Fruit fly (Drosophila melanogaster) whole organism, embryonic: ENCODE measurements around the gene Nep7.

Experiments
- Bdp1 ChIP-seq: fragments of 200-800 bp; sonication (Bioruptor generic); optimal IDR thresholded peaks from 3 replicates; lab custom pipeline; 2016; ENCODE audit warnings: missing biosample characterization, missing genetic modification characterization
- CG10654 ChIP-seq: fragments of 200-800 bp; sonication (Bioruptor generic); optimal IDR thresholded peaks from 2 replicates; lab custom pipeline; 2016; ENCODE audit warnings: missing biosample characterization, missing genetic modification characterization
- CG11085 ChIP-seq: fragments of 200-800 bp; sonication (Bioruptor generic); IDR thresholded peaks from 2 replicates; pipeline ENCODE4 v1.3.6; 2022; ENCODE audit warnings: missing biosample characterization, missing genetic modification characterization
- CG12219 ChIP-seq: fragments of 200-800 bp; sonication (Bioruptor generic); optimal IDR thresholded peaks from 3 replicates; lab custom pipeline; 2018; ENCODE audit warnings: missing biosample characterization, mild to moderate bottlenecking, missing genetic modification characterization
- CG12659 ChIP-seq: fragments of 200-800 bp; sonication (Bioruptor generic); optimal IDR thresholded peaks from 3 replicates; lab custom pipeline; 2017; ENCODE audit warnings: mild to moderate bottlenecking, missing biosample characterization, missing genetic modification reagents, missing genetic modification characterization
- CG13287 ChIP-seq: fragments of 200-800 bp; sonication (Bioruptor generic); IDR thresholded peaks from 2 replicates; pipeline ENCODE4 v1.3.6; 2022; ENCODE audit warnings: missing biosample characterization, missing genetic modification characterization; ENCODE audit not compliant: partially characterized antibody
- CG15011 ChIP-seq: fragments of 200-800 bp; sonication (Bioruptor generic); optimal IDR thresholded peaks from 3 replicates; lab custom pipeline; 2018; ENCODE audit warnings: missing biosample characterization, mild to moderate bottlenecking, missing genetic modification characterization
- CG15514 ChIP-seq: fragments of 200-800 bp; sonication (Bioruptor generic); optimal IDR thresholded peaks from 3 replicates; lab custom pipeline; 2017; ENCODE audit warnings: missing biosample characterization, missing genetic modification characterization, mild to moderate bottlenecking, moderate library complexity, missing genetic modification reagents
- CG17328 ChIP-seq: fragments of 200-800 bp; sonication (Bioruptor generic); IDR thresholded peaks from 2 replicates; pipeline ENCODE4 v1.3.6; 2022; ENCODE audit warnings: missing biosample characterization, missing genetic modification characterization
- CG17829 ChIP-seq: fragments of 200-800 bp; optimal IDR thresholded peaks from 2 replicates; lab custom pipeline; 2019; ENCODE audit warnings: missing biosample characterization, mild to moderate bottlenecking, missing genetic modification characterization, moderate library complexity
- CG2120 ChIP-seq: fragments of 200-800 bp; sonication (Bioruptor generic); optimal IDR thresholded peaks from 3 replicates; lab custom pipeline; 2016; ENCODE audit warnings: missing biosample characterization, missing genetic modification characterization
- CG2712 ChIP-seq: fragments of 200-800 bp; optimal IDR thresholded peaks from 3 replicates; lab custom pipeline; 2019; ENCODE audit warnings: missing biosample characterization, mild to moderate bottlenecking, missing genetic modification characterization, moderate library complexity
- CG7839 ChIP-seq: fragments of 200-800 bp; sonication (Bioruptor generic); optimal IDR thresholded peaks from 3 replicates; lab custom pipeline; 2018; ENCODE audit warnings: missing biosample characterization, mild to moderate bottlenecking, missing genetic modification characterization, moderate library complexity
- CG8765 ChIP-seq: fragments of 200-800 bp; sonication (Bioruptor generic); IDR thresholded peaks from 2 replicates; pipeline ENCODE4 v1.3.6; 2022; ENCODE audit warnings: missing biosample characterization, missing genetic modification characterization
- CG8924 ChIP-seq: fragments of 200-800 bp; optimal IDR thresholded peaks from 3 replicates; lab custom pipeline; 2019; ENCODE audit warnings: missing biosample characterization, mild to moderate bottlenecking, missing genetic modification characterization, moderate library complexity
- CG9609 ChIP-seq: fragments of 200-800 bp; sonication (Bioruptor generic); optimal IDR thresholded peaks from 3 replicates; lab custom pipeline; 2016; ENCODE audit warnings: missing biosample characterization, missing genetic modification characterization
- Camta ChIP-seq: fragments of 200-800 bp; sonication (Bioruptor generic); optimal IDR thresholded peaks from 2 replicates; lab custom pipeline; 2016; ENCODE audit warnings: missing biosample characterization, missing genetic modification characterization
- Dek ChIP-seq: fragments of 200-800 bp; sonication (Bioruptor generic); optimal IDR thresholded peaks from 3 replicates; lab custom pipeline; 2019; ENCODE audit warnings: missing biosample characterization, mild to moderate bottlenecking, missing genetic modification characterization, moderate library complexity
- Dip2 ChIP-seq: fragments of 200-800 bp; sonication (Bioruptor generic); IDR thresholded peaks from 2 replicates; pipeline ENCODE4 v1.3.6; 2022; ENCODE audit warnings: missing biosample characterization, missing genetic modification characterization
- HLH3B ChIP-seq: fragments of 200-800 bp; sonication (Bioruptor generic); IDR thresholded peaks from 2 replicates; pipeline ENCODE4 v1.3.6; 2022; ENCODE audit warnings: missing biosample characterization, missing genetic modification characterization
- Hr39 ChIP-seq: fragments of >200 bp; optimal IDR thresholded peaks from 2 replicates; lab custom pipeline; 2017
- Hr78 ChIP-seq, 2 experiments: fragments of 200-800 bp in 1 of 2; fragments of >200 bp in 1 of 2; sonication (Bioruptor generic) in 1 of 2; optimal IDR thresholded peaks; 2 replicates each; lab custom pipeline; 2017 to 2019; ENCODE audit warnings: missing biosample characterization in 2 of 2, missing genetic modification characterization in 2 of 2, mild to moderate bottlenecking in 1 of 2, moderate library complexity in 1 of 2
- Kr ChIP-seq: fragments of 200-800 bp; sonication (Bioruptor generic); optimal IDR thresholded peaks from 2 replicates; lab custom pipeline; 2017; ENCODE audit warnings: missing biosample characterization, mild to moderate bottlenecking, missing genetic modification characterization
- Lim3 ChIP-seq: fragments of 200-800 bp; sonication (Bioruptor generic); IDR thresholded peaks from 2 replicates; pipeline ENCODE4 v1.3.6; 2022; ENCODE audit warnings: missing biosample characterization, missing genetic modification characterization
- Med ChIP-seq: fragments of 200-800 bp; sonication (Bioruptor generic); peaks from one replicate; lab custom pipeline; 2016; ENCODE audit warnings: missing biosample characterization, missing genetic modification characterization, mild to moderate bottlenecking, inconsistent platforms, moderate library complexity
- Nf-YB ChIP-seq: fragments of 200-800 bp; sonication (Bioruptor generic); optimal IDR thresholded peaks from 3 replicates; lab custom pipeline; 2019; ENCODE audit warnings: missing biosample characterization, mild to moderate bottlenecking, missing genetic modification characterization, moderate library complexity
- NfI ChIP-seq: fragments of 200-800 bp; sonication (Bioruptor generic); optimal IDR thresholded peaks from 3 replicates; lab custom pipeline; 2018; ENCODE audit warnings: missing biosample characterization, mild to moderate bottlenecking, missing genetic modification characterization, moderate library complexity
- Optix ChIP-seq: fragments of 200-800 bp; sonication (Bioruptor generic); IDR thresholded peaks from 3 replicates; pipeline ENCODE4 v1.3.6; 2022; ENCODE audit warnings: missing biosample characterization, missing genetic modification characterization
- abd-A ChIP-seq: fragments of 200-800 bp; sonication (Bioruptor generic); optimal IDR thresholded peaks from 3 replicates; lab custom pipeline; 2019; ENCODE audit warnings: missing biosample characterization, mild to moderate bottlenecking, missing genetic modification characterization, moderate library complexity
- ara ChIP-seq: fragments of 200-800 bp; sonication (Bioruptor generic); IDR thresholded peaks from 2 replicates; pipeline ENCODE4 v1.3.6; 2022; ENCODE audit warnings: missing biosample characterization, missing genetic modification characterization
- ase ChIP-seq: fragments of 200-800 bp; sonication (Bioruptor generic); IDR thresholded peaks from 3 replicates; pipeline ENCODE4 v1.3.6; 2022; ENCODE audit warnings: missing biosample characterization, missing genetic modification characterization
- bsh ChIP-seq, 2 experiments: fragments of 200-800 bp; sonication (Bioruptor generic); optimal IDR thresholded peaks; 2 replicates each; lab custom pipeline; 2017 to 2018; ENCODE audit warnings: mild to moderate bottlenecking in 2 of 2, missing biosample characterization in 2 of 2, missing genetic modification characterization in 2 of 2, moderate library complexity in 1 of 2
- cato ChIP-seq: fragments of 200-800 bp; sonication (Bioruptor generic); optimal IDR thresholded peaks from 2 replicates; lab custom pipeline; 2016; ENCODE audit warnings: missing biosample characterization, missing genetic modification characterization, borderline replicate concordance
- crp ChIP-seq, 2 experiments: fragments of 200-800 bp; sonication (Bioruptor generic); optimal IDR thresholded peaks; 2 replicates in 1 of 2; 3 replicates in 1 of 2; lab custom pipeline; 2017; ENCODE audit warnings: missing biosample characterization in 2 of 2, missing genetic modification characterization in 2 of 2, mild to moderate bottlenecking in 1 of 2, moderate library complexity in 1 of 2
- gcm2 ChIP-seq: fragments of 200-800 bp; sonication (Bioruptor generic); optimal IDR thresholded peaks from 2 replicates; lab custom pipeline; 2016; ENCODE audit warnings: missing biosample characterization, missing genetic modification characterization
- gro ChIP-seq: fragments of 200-800 bp; sonication (Bioruptor generic); optimal IDR thresholded peaks from 2 replicates; lab custom pipeline; 2016; ENCODE audit warnings: missing biosample characterization, missing genetic modification characterization
- ind ChIP-seq: fragments of 200-800 bp; sonication (Bioruptor generic); optimal IDR thresholded peaks from 3 replicates; lab custom pipeline; 2016; ENCODE audit warnings: missing biosample characterization, missing genetic modification characterization
- jumu ChIP-seq: fragments of 200-800 bp; sonication (Bioruptor generic); optimal IDR thresholded peaks from 3 replicates; lab custom pipeline; 2016; ENCODE audit warnings: missing biosample characterization, missing genetic modification characterization
- oc ChIP-seq: fragments of 200-800 bp; sonication (Bioruptor generic); optimal IDR thresholded peaks from 2 replicates; lab custom pipeline; 2018; ENCODE audit warnings: missing biosample characterization, mild to moderate bottlenecking, missing genetic modification characterization, moderate library complexity
- odd ChIP-seq: fragments of 200-800 bp; sonication (Bioruptor generic); optimal IDR thresholded peaks from 2 replicates; lab custom pipeline; 2017; ENCODE audit warnings: missing biosample characterization, mild to moderate bottlenecking, missing genetic modification characterization
- otp ChIP-seq: fragments of 200-800 bp; sonication (Bioruptor generic); IDR thresholded peaks from 3 replicates; pipeline ENCODE4, ENCODE4 v1.3.6; 2022; ENCODE audit warnings: missing biosample characterization, missing genetic modification characterization
- pita ChIP-seq: fragments of 200-800 bp; sonication (Bioruptor generic); optimal IDR thresholded peaks from 2 replicates; lab custom pipeline; 2017; ENCODE audit warnings: missing biosample characterization, mild to moderate bottlenecking, missing genetic modification characterization
- pum ChIP-seq: fragments of 200-800 bp; sonication (Bioruptor generic); optimal IDR thresholded peaks from 2 replicates; lab custom pipeline; 2016; ENCODE audit warnings: missing biosample characterization, missing genetic modification characterization
- ranshi ChIP-seq: fragments of 200-800 bp; sonication (Bioruptor generic); IDR thresholded peaks from 2 replicates; pipeline ENCODE4 v1.3.6; 2022; ENCODE audit warnings: missing biosample characterization, missing genetic modification characterization
- slou ChIP-seq: fragments of 200-800 bp; sonication (Bioruptor generic); optimal IDR thresholded peaks from 3 replicates; lab custom pipeline; 2016; ENCODE audit warnings: missing biosample characterization, missing genetic modification characterization
- ssp ChIP-seq: fragments of 200-800 bp; sonication (Bioruptor generic); IDR thresholded peaks from 2 replicates; pipeline ENCODE4 v1.3.6; 2022; ENCODE audit warnings: missing biosample characterization, missing genetic modification characterization
- twi ChIP-seq: fragments of 200-800 bp; optimal IDR thresholded peaks from 2 replicates; lab custom pipeline; 2019; ENCODE audit warnings: missing biosample characterization, mild to moderate bottlenecking, missing genetic modification characterization, moderate library complexity
- unc-4 ChIP-seq: fragments of 200-800 bp; sonication (Bioruptor generic); IDR thresholded peaks from 2 replicates; pipeline ENCODE4 v1.3.6; 2022; ENCODE audit warnings: missing biosample characterization, missing genetic modification characterization; ENCODE audit not compliant: partially characterized antibody

Gene Nep7

DNA sequence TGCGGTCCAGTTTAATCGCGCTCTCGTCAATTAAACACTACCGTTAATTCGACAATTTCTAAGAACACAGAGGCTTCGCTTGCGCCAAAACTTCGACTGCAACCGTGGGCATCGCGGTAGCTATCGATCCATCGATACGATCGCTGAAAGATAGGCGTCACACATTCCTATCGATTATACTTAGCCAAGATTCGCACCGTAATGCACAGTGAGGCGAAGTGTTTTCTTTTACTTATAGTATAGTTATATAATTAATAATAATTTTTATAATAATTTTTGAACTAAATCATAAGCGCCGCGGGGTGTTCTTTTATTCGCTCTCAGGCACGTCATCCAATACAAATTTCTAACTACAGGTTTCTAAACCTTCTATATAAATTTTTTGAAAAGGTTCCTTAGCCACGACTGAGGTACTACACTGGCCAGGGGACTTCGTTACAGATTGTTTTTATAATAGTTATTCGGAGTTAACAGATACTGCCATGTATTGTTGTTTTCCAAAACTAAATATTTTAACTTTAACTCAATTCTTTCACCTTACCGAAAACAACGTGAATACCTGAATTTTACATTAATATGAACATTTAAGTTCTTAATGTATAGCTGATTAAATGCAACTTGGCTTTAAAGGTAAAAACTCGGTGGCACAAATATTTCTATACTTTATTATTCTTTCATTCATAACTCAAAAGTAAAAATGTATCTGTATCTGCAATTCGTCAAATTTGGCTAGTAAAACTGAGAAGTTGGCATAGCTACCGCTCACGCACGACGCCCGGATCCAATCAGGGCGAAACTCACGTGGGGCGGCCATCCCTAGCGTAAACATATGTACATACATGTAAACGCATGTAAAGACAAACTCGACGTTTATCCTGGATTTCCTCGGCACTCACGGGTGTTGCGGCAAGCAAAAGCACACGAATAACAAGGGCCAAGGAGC is 16.7 kb upstream of the Nep7 start, which contains the start of the genes NSD and BOD1 (continued):
- TF ChIP-seq Kr (no peak), otp (GFP tag; lab: Robert Waterston, UW) (no peak), slou (GFP tag; lab: Kevin White, UChicago) (peak; percentile 42), CG12659 (peak; percentile 47), jumu (peak; percentile 6), oc (no peak), Hr39 (no peak), ase (peak; percentile 74), unc-4 (GFP tag; lab: Robert Waterston, UW) (peak; percentile 80), ara (GFP tag; lab: Robert Waterston, UW) (peak; percentile 49), CG7839 (peak; percentile 59), abd-A (tag; lab: Kevin White, UChicago) (no peak), CG2120 (GFP tag; lab: Kevin White, UChicago) (peak; percentile 44), CG8765 (GFP tag; lab: Robert Waterston, UW) (peak; percentile 53; the same call in 1 of the 2 replicates), CG8924 (tag; lab: Kevin White, UChicago) (peak; percentile 54), ranshi (GFP tag; lab: Robert Waterston, UW) (peak; percentile 70), CG17829 (tag; lab: Kevin White, UChicago) (peak; percentile 49), CG11085 (GFP tag; lab: Robert Waterston, UW) (peak; percentile 82), pita (GFP tag; lab: Kevin White, UChicago) (peak; percentile 43), Optix (GFP tag; lab: Robert Waterston, UW) (peak; percentile 55; the same call in 1 of the 3 replicates), NfI (peak; percentile 63), Bdp1 (GFP tag; lab: Kevin White, UChicago) (no peak), Med (GFP tag; lab: Kevin White, UChicago) (peak; percentile 85), gcm2 (GFP tag; lab: Kevin White, UChicago) (no peak), ssp (GFP tag; lab: Robert Waterston, UW) (peak; percentile 68), CG17328 (GFP tag; lab: Robert Waterston, UW) (peak; percentile 50; the same call in 1 of the 2 replicates), CG15011 (GFP tag; lab: Kevin White, UChicago) (no peak), CG2712 (tag; lab: Kevin White, UChicago) (peak; percentile 71), pum (GFP tag; lab: Kevin White, UChicago) (no peak), crp (GFP tag; optimal IDR thresholded peaks at IDR 0.05; lab: Kevin White, UChicago) (peak in 1 of 2 experiments; percentile 39), HLH3B (peak; percentile 52; the same call in 1 of the 2 replicates), Dip2 (GFP tag; lab: Robert Waterston, UW) (no peak), odd (no peak), Nf-YB (no peak), CG15514 (peak; percentile 64), gro (GFP tag; lab: Kevin White, UChicago) (no peak), twi (no peak), Camta (GFP tag; lab: Kevin White, UChicago) (no peak), CG12219 (GFP tag; lab: Kevin White, UChicago) (no peak), Hr78 (GFP tag; optimal IDR thresholded peaks at IDR 0.05; lab: Kevin White, UChicago) (no peak), cato (GFP tag; lab: Kevin White, UChicago) (no peak), Lim3 (GFP tag; lab: Robert Waterston, UW) (no peak), CG10654 (GFP tag; lab: Kevin White, UChicago) (peak; percentile 48), bsh (GFP tag; optimal IDR thresholded peaks at IDR 0.05; lab: Kevin White, UChicago) (peak in 1 of 2 experiments; percentile 51), CG9609 (GFP tag; lab: Kevin White, UChicago) (peak; percentile 1), Dek (tag; lab: Kevin White, UChicago) (peak; percentile 39), CG13287 (GFP tag; lab: Robert Waterston, UW) (peak; percentile 85), ind (GFP tag; lab: Kevin White, UChicago) (peak; percentile 52)
